Worm (Caenorhabditis elegans) whole organism, late embryonic: ENCODE measurements around the gene fbxc-47.

ENCODE experiments used
- ama-1 ChIP-seq: fragments of 150-350 bp; optimal IDR thresholded peaks from 2 replicates; lab custom pipeline; 2014
- ceh-48 ChIP-seq: sonication (generic microtip); optimal IDR thresholded peaks from 2 replicates; lab custom pipeline; 2016; ENCODE audit warnings: missing genetic modification characterization, inconsistent platforms, missing compliant biosample characterization
- ceh-6 ChIP-seq: fragments of 200-800 bp; sonication (Bioruptor generic); optimal IDR thresholded peaks from 2 replicates; lab custom pipeline; 2018; ENCODE audit warnings: mild to moderate bottlenecking, missing genetic modification characterization, missing compliant biosample characterization
- nfya-1 ChIP-seq: sonication (generic microtip); optimal IDR thresholded peaks from 2 replicates; lab custom pipeline; 2017; ENCODE audit warnings: missing genetic modification characterization, mild to moderate bottlenecking, missing compliant biosample characterization, antibody characterized with exemption, moderate library complexity
- nhr-11 ChIP-seq: fragments of 150-350 bp; optimal IDR thresholded peaks from 2 replicates; lab custom pipeline; 2014; ENCODE audit warnings: missing biosample characterization, missing genetic modification characterization
- odd-2 ChIP-seq: sonication (generic microtip); optimal IDR thresholded peaks from 2 replicates; lab custom pipeline; 2017; ENCODE audit warnings: antibody characterized with exemption, mild to moderate bottlenecking, missing genetic modification characterization, missing compliant biosample characterization
- pag-3 ChIP-seq: sonication (generic microtip); optimal IDR thresholded peaks from 2 replicates; lab custom pipeline; 2016; ENCODE audit warnings: missing compliant biosample characterization, missing genetic modification characterization, borderline replicate concordance
- pha-2 ChIP-seq: sonication (generic microtip); optimal IDR thresholded peaks from 2 replicates; lab custom pipeline; 2017; ENCODE audit warnings: mild to moderate bottlenecking, missing genetic modification characterization, missing compliant biosample characterization
- pqm-1 ChIP-seq: sonication (generic microtip); optimal IDR thresholded peaks from 2 replicates; lab custom pipeline; 2016; ENCODE audit warnings: missing genetic modification characterization, missing compliant biosample characterization
- sdc-2 ChIP-seq: sonication (generic microtip); optimal IDR thresholded peaks from 2 replicates; lab custom pipeline; 2016; ENCODE audit warnings: missing genotype, missing genetic modification characterization, missing compliant biosample characterization

- no peak for TF ChIP-seq ceh-48 (tag; lab: Kevin White, UChicago)
- no peak for TF ChIP-seq sdc-2 (tag; lab: Kevin White, UChicago)
- no peak for TF ChIP-seq pha-2 (tag; lab: Kevin White, UChicago)
- no peak for TF ChIP-seq ceh-6
- no peak for TF ChIP-seq pag-3
- TF ChIP-seq nfya-1 (tag; lab: Kevin White, UChicago) = no peak
- no peak for TF ChIP-seq odd-2
- TF ChIP-seq nhr-11 (tag; lab: Kevin White, UChicago) = no peak
- TF ChIP-seq pqm-1 = no peak
- TF ChIP-seq ama-1 (lab: Kevin White, UChicago) = no peak
These were observed 26.7 kb downstream of the fbxc-47 start for ce11 chrIV:3832040-3832439.
